Fruit fly (Drosophila melanogaster): ENCODE data around the gene inaF-A.

inaF-A gene

dm6 chrX:11681558-11682551 lies 51.8 kb downstream of the inaF-A start (continued):
- TF ChIP-seq dimm (GFP tag; IDR thresholded peaks at IDR 0.05) (no peak), MBD-R2 (GFP tag; IDR thresholded peaks at IDR 0.05) (peak; percentile 47; the same call in 1 of the 2 replicates), Xrp1 (GFP tag; IDR thresholded peaks at IDR 0.05) (peak; percentile 52; the same call in 1 of the 2 replicates), Med (GFP tag) (peak; percentile 93), lola (GFP tag; optimal IDR thresholded peaks at IDR 0.05) (peak in 2 of 3 experiments; percentile 21 to 52), CG33213 (GFP tag; optimal IDR thresholded peaks at IDR 0.05) (peak; percentile 27), Asciz (GFP tag; optimal IDR thresholded peaks at IDR 0.05) (peak; percentile 39), HHEX (GFP tag; optimal IDR thresholded peaks at IDR 0.05) (peak; percentile 67), Sox102F (GFP tag; optimal IDR thresholded peaks at IDR 0.05) (peak; percentile 61), CG17328 (GFP tag; IDR thresholded peaks at IDR 0.05) (no peak), sima (GFP tag; optimal IDR thresholded peaks at IDR 0.05) (no peak), sug (tag; optimal IDR thresholded peaks at IDR 0.05) (peak; percentile 75), unc-4 (GFP tag; IDR thresholded peaks at IDR 0.05; ENCODE audit: partially characterized antibody) (peak; percentile 67; the same call in 1 of the 2 replicates), CG10979 (tag; optimal IDR thresholded peaks at IDR 0.05) (peak; percentile 35), odd (GFP tag; optimal IDR thresholded peaks at IDR 0.05) (peak; percentile 63), CG11085 (GFP tag; IDR thresholded peaks at IDR 0.05) (no peak), E2f2 (GFP tag; IDR thresholded peaks at IDR 0.05) (peak; percentile 88), E2f1 (GFP tag; IDR thresholded peaks at IDR 0.05) (0 out of 2 replicates have a peak, but pooled peaks have one; percentile 33), ato (GFP tag; IDR thresholded peaks at IDR 0.05; ENCODE audit: partially characterized antibody) (no peak), abd-A (tag; optimal IDR thresholded peaks at IDR 0.05) (peak; percentile 31), CG4854 (GFP tag; optimal IDR thresholded peaks at IDR 0.05) (peak; percentile 38), CTCF (GFP tag; optimal IDR thresholded peaks at IDR 0.05) (peak; percentile 87), CG1024 (GFP tag; IDR thresholded peaks at IDR 0.05) (no peak), knrl (GFP tag; IDR thresholded peaks at IDR 0.05; ENCODE audit: partially characterized antibody) (peak; percentile 59), CG17912 (GFP tag; optimal IDR thresholded peaks at IDR 0.05) (peak; percentile 23), C15 (GFP tag; IDR thresholded peaks at IDR 0.05) (no peak), lbe (GFP tag; optimal IDR thresholded peaks at IDR 0.05) (peak; percentile 70), tin (GFP tag; optimal IDR thresholded peaks at IDR 0.05) (peak; percentile 57), unpg (GFP tag; optimal IDR thresholded peaks at IDR 0.05) (peak; percentile 48), CG32767 (GFP tag; IDR thresholded peaks at IDR 0.05) (no peak), fu2 (GFP tag; optimal IDR thresholded peaks at IDR 0.05) (peak; percentile 75), CkIIα-i1 (GFP tag; IDR thresholded peaks at IDR 0.05) (no peak), CG2120 (GFP tag; optimal IDR thresholded peaks at IDR 0.05) (peak; percentile 85), Camta (GFP tag; optimal IDR thresholded peaks at IDR 0.05) (peak; percentile 61), Hr78 (GFP tag; optimal IDR thresholded peaks at IDR 0.05) (peak in 1 of 2 experiments; percentile 99), HLH3B (GFP tag; IDR thresholded peaks at IDR 0.05) (0 out of 2 replicates have a peak, but pooled peaks have one; percentile 11), Optix (GFP tag; IDR thresholded peaks at IDR 0.05) (no peak), sens-2 (GFP tag; IDR thresholded peaks at IDR 0.05) (no peak), fru (optimal IDR thresholded peaks at IDR 0.05) (no peak), exex (tag; optimal IDR thresholded peaks at IDR 0.05) (peak; percentile 46), Gug (GFP tag; IDR thresholded peaks at IDR 0.05) (no peak), ranshi (GFP tag; IDR thresholded peaks at IDR 0.05) (peak; percentile 40; the same call in 1 of the 2 replicates), CG9215 (GFP tag; IDR thresholded peaks at IDR 0.05) (peak; percentile 64), CG34376 (GFP tag; optimal IDR thresholded peaks at IDR 0.05) (peak; percentile 87), jigr1 (GFP tag; IDR thresholded peaks at IDR 0.05) (no peak), Dip2 (GFP tag; IDR thresholded peaks at IDR 0.05) (no peak), Doc2 (GFP tag; IDR thresholded peaks at IDR 0.05) (no peak), Bgb (GFP tag; IDR thresholded peaks at IDR 0.05; ENCODE audit: partially characterized antibody) (peak; percentile 20; the same call in 1 of the 2 replicates), Neu2 (GFP tag; optimal IDR thresholded peaks at IDR 0.05; ENCODE audit: borderline replicate concordance) (no peak)

Data from whole organism, embryonic.